Fruit fly (Drosophila melanogaster) whole organism, prepupa: ENCODE data around the gene CG18596.
A peak's percentile ranks its signal among the peaks of the same experiment; 100 is the strongest.

ENCODE experiments used
- Blimp-1 ChIP-seq: fragments of 200-800 bp; sonication (Bioruptor generic); optimal IDR thresholded peaks from 3 replicates; lab custom pipeline; 2017; ENCODE audit warnings: missing biosample characterization, missing genetic modification characterization, mild to moderate bottlenecking, moderate library complexity, missing genetic modification reagents
- CG10631 ChIP-seq: fragments of 200-800 bp; sonication (Bioruptor generic); optimal IDR thresholded peaks from 2 replicates; lab custom pipeline; 2016; ENCODE audit warnings: missing biosample characterization, missing genetic modification characterization
- CG11762 ChIP-seq: fragments of 200-800 bp; sonication (Bioruptor generic); optimal IDR thresholded peaks from 3 replicates; lab custom pipeline; 2016; ENCODE audit warnings: missing biosample characterization, missing genetic modification characterization; ENCODE audit not compliant: insufficient read depth
- CG1621 ChIP-seq: fragments of 200-800 bp; sonication (Bioruptor generic); optimal IDR thresholded peaks from 3 replicates; lab custom pipeline; 2018; ENCODE audit warnings: missing biosample characterization, mild to moderate bottlenecking, missing genetic modification characterization
- CG16779 ChIP-seq: fragments of 200-800 bp; sonication (Bioruptor generic); optimal IDR thresholded peaks from 3 replicates; lab custom pipeline; 2017; ENCODE audit warnings: missing biosample characterization, mild to moderate bottlenecking, missing genetic modification characterization
- CG3032 ChIP-seq: fragments of 200-800 bp; optimal IDR thresholded peaks from 2 replicates; lab custom pipeline; 2019; ENCODE audit warnings: missing biosample characterization, mild to moderate bottlenecking, missing genetic modification characterization, moderate library complexity
- CG31627 ChIP-seq: fragments of 200-800 bp; sonication (Bioruptor generic); optimal IDR thresholded peaks from 3 replicates; lab custom pipeline; 2016; ENCODE audit warnings: missing biosample characterization, missing genetic modification characterization
- CG32006 ChIP-seq: fragments of 200-800 bp; sonication (Bioruptor generic); optimal IDR thresholded peaks from 3 replicates; lab custom pipeline; 2017; ENCODE audit warnings: missing biosample characterization, mild to moderate bottlenecking, missing genetic modification characterization
- CG3919 ChIP-seq: fragments of 200-800 bp; sonication (Bioruptor generic); optimal IDR thresholded peaks from 3 replicates; lab custom pipeline; 2016; ENCODE audit warnings: missing biosample characterization, missing genetic modification characterization
- CG4318 ChIP-seq: fragments of 200-800 bp; sonication (Bioruptor generic); optimal IDR thresholded peaks from 3 replicates; lab custom pipeline; 2017; ENCODE audit warnings: missing biosample characterization, mild to moderate bottlenecking, missing genetic modification characterization
- CG6276 ChIP-seq: fragments of 200-800 bp; sonication (Bioruptor generic); optimal IDR thresholded peaks from 2 replicates; lab custom pipeline; 2017; ENCODE audit warnings: missing biosample characterization, mild to moderate bottlenecking, missing genetic modification characterization
- CG6792 ChIP-seq: fragments of 200-800 bp; sonication (Bioruptor generic); optimal IDR thresholded peaks from 3 replicates; lab custom pipeline; 2016; ENCODE audit warnings: missing biosample characterization, missing genetic modification characterization
- CG6854 ChIP-seq: fragments of 200-800 bp; sonication (Bioruptor generic); optimal IDR thresholded peaks from 2 replicates; lab custom pipeline; 2017; ENCODE audit warnings: missing biosample characterization, mild to moderate bottlenecking, missing genetic modification characterization
- CG8319 ChIP-seq: fragments of 200-800 bp; sonication (Bioruptor generic); optimal IDR thresholded peaks from 3 replicates; lab custom pipeline; 2016; ENCODE audit warnings: missing biosample characterization, missing genetic modification characterization
- CG8632 ChIP-seq: fragments of 200-800 bp; sonication (Bioruptor generic); optimal IDR thresholded peaks from 3 replicates; lab custom pipeline; 2016; ENCODE audit warnings: missing biosample characterization, missing genetic modification characterization
- CG9139 ChIP-seq: fragments of 200-800 bp; sonication (Bioruptor generic); optimal IDR thresholded peaks from 3 replicates; lab custom pipeline; 2017; ENCODE audit warnings: missing biosample characterization, mild to moderate bottlenecking, missing genetic modification characterization
- Eip75B ChIP-seq: fragments of 200-800 bp; sonication (Bioruptor generic); optimal IDR thresholded peaks from 3 replicates; lab custom pipeline; 2016; ENCODE audit warnings: missing biosample characterization, missing genetic modification characterization
- Eip78C ChIP-seq: fragments of 200-800 bp; sonication (Bioruptor generic); peaks from one replicate; lab custom pipeline; 2016; ENCODE audit warnings: missing biosample characterization, missing genetic modification characterization
- Ets21C ChIP-seq: fragments of 200-800 bp; sonication (Bioruptor generic); optimal IDR thresholded peaks from 3 replicates; lab custom pipeline; 2016; ENCODE audit warnings: missing biosample characterization, missing genetic modification characterization
- Ets96B ChIP-seq: fragments of 200-800 bp; optimal IDR thresholded peaks from 2 replicates; lab custom pipeline; 2019; ENCODE audit warnings: missing biosample characterization, mild to moderate bottlenecking, missing genetic modification characterization, moderate library complexity
- Gug ChIP-seq: fragments of 200-800 bp; sonication (Bioruptor generic); IDR thresholded peaks from 2 replicates; pipeline ENCODE4 v1.3.6; 2022; ENCODE audit warnings: missing biosample characterization, missing genetic modification characterization
- Hr38 ChIP-seq: sonication (Bioruptor generic); optimal IDR thresholded peaks from 2 replicates; lab custom pipeline; 2016; ENCODE audit warnings: missing biosample characterization, missing genetic modification characterization
- Hr39 ChIP-seq: fragments of 200-800 bp; sonication (Bioruptor generic); optimal IDR thresholded peaks from 2 replicates; lab custom pipeline; 2016; ENCODE audit warnings: missing biosample characterization, missing genetic modification characterization
- Lpt ChIP-seq: fragments of 200-800 bp; sonication (Bioruptor generic); optimal IDR thresholded peaks from 3 replicates; lab custom pipeline; 2016; ENCODE audit warnings: missing biosample characterization, missing genetic modification characterization
- Met ChIP-seq: fragments of 200-800 bp; sonication (Bioruptor generic); optimal IDR thresholded peaks from 3 replicates; lab custom pipeline; 2016; ENCODE audit warnings: missing biosample characterization, missing genetic modification characterization
- OdsH ChIP-seq: fragments of 200-800 bp; sonication (Bioruptor generic); optimal IDR thresholded peaks from 3 replicates; lab custom pipeline; 2016; ENCODE audit warnings: missing biosample characterization, missing genetic modification characterization
- Smox ChIP-seq: fragments of 200-800 bp; sonication (Bioruptor generic); optimal IDR thresholded peaks from 3 replicates; lab custom pipeline; 2016; ENCODE audit warnings: missing biosample characterization, missing genetic modification characterization
- Sox102F ChIP-seq: fragments of 200-800 bp; sonication (Bioruptor generic); optimal IDR thresholded peaks from 2 replicates; lab custom pipeline; 2016; ENCODE audit warnings: missing biosample characterization, mild to moderate bottlenecking, missing genetic modification characterization
- Sox14 ChIP-seq: fragments of 200-800 bp; sonication (Bioruptor generic); optimal IDR thresholded peaks from 3 replicates; lab custom pipeline; 2016; ENCODE audit warnings: missing biosample characterization, missing genetic modification characterization
- Sox15 ChIP-seq: fragments of 200-800 bp; sonication (Bioruptor generic); optimal IDR thresholded peaks from 3 replicates; lab custom pipeline; 2016; ENCODE audit warnings: missing biosample characterization, missing genetic modification characterization
- achi ChIP-seq: fragments of 200-800 bp; sonication (Bioruptor generic); optimal IDR thresholded peaks from 3 replicates; lab custom pipeline; 2016; ENCODE audit warnings: missing biosample characterization, missing genetic modification characterization
- acj6 ChIP-seq: fragments of 200-800 bp; sonication (Bioruptor generic); optimal IDR thresholded peaks from 3 replicates; lab custom pipeline; 2016; ENCODE audit warnings: missing biosample characterization, missing genetic modification characterization
- cyc ChIP-seq: fragments of 200-800 bp; sonication (Bioruptor generic); optimal IDR thresholded peaks from 3 replicates; lab custom pipeline; 2016; ENCODE audit warnings: missing biosample characterization, missing genetic modification characterization
- dac ChIP-seq: fragments of 200-800 bp; sonication (Bioruptor generic); optimal IDR thresholded peaks from 2 replicates; lab custom pipeline; 2017; ENCODE audit warnings: missing biosample characterization, mild to moderate bottlenecking, missing genetic modification characterization
- dsx ChIP-seq: fragments of 200-800 bp; optimal IDR thresholded peaks from 3 replicates; lab custom pipeline; 2019; ENCODE audit warnings: missing biosample characterization, mild to moderate bottlenecking, missing genetic modification characterization, moderate library complexity; ENCODE audit not compliant: poor library complexity, severe bottlenecking
- esn ChIP-seq: fragments of 200-800 bp; sonication (Bioruptor generic); optimal IDR thresholded peaks from 2 replicates; lab custom pipeline; 2016; ENCODE audit warnings: missing biosample characterization, mild to moderate bottlenecking, missing genetic modification characterization, moderate library complexity
- fd59A ChIP-seq: fragments of 200-800 bp; sonication (Bioruptor generic); optimal IDR thresholded peaks from 2 replicates; lab custom pipeline; 2017; ENCODE audit warnings: missing biosample characterization, mild to moderate bottlenecking, missing genetic modification characterization, missing genetic modification reagents
- fd85E ChIP-seq: fragments of 200-800 bp; sonication (Bioruptor generic); optimal IDR thresholded peaks from 3 replicates; lab custom pipeline; 2016; ENCODE audit warnings: missing biosample characterization, missing genetic modification characterization
- fkh ChIP-seq: fragments of 200-800 bp; sonication (Bioruptor generic); optimal IDR thresholded peaks from 3 replicates; lab custom pipeline; 2017; ENCODE audit warnings: missing biosample characterization, mild to moderate bottlenecking, missing genetic modification characterization, moderate library complexity
- lz ChIP-seq: fragments of 200-800 bp; sonication (Bioruptor generic); optimal IDR thresholded peaks from 3 replicates; lab custom pipeline; 2016; ENCODE audit warnings: missing biosample characterization, missing genetic modification characterization
- pdm3 ChIP-seq: fragments of 200-800 bp; sonication (Bioruptor generic); optimal IDR thresholded peaks from 3 replicates; lab custom pipeline; 2016; ENCODE audit warnings: missing biosample characterization, missing genetic modification characterization
- spab ChIP-seq: fragments of 200-800 bp; sonication (Bioruptor generic); optimal IDR thresholded peaks from 2 replicates; lab custom pipeline; 2017; ENCODE audit warnings: missing biosample characterization, mild to moderate bottlenecking, missing genetic modification characterization, missing genetic modification reagents
- ss ChIP-seq, 2 experiments: fragments of 200-800 bp; sonication (Bioruptor generic); optimal IDR thresholded peaks; 2 replicates in 1 of 2; 3 replicates in 1 of 2; lab custom pipeline; 2017 to 2018; ENCODE audit warnings: mild to moderate bottlenecking in 2 of 2, missing biosample characterization in 2 of 2, missing genetic modification characterization in 2 of 2, moderate library complexity in 1 of 2
- topi ChIP-seq: fragments of 200-800 bp; sonication (Bioruptor generic); optimal IDR thresholded peaks from 3 replicates; lab custom pipeline; 2016; ENCODE audit warnings: missing biosample characterization, missing genetic modification characterization
- vri ChIP-seq: fragments of 200-800 bp; sonication (Bioruptor generic); optimal IDR thresholded peaks from 3 replicates; lab custom pipeline; 2016; ENCODE audit warnings: missing biosample characterization, mild to moderate bottlenecking, missing genetic modification characterization

Gene CG18596

dm6 chr3R:22358810-22359209 is 16.9 kb upstream of the CG18596 start (continued):
- TF ChIP-seq spab, result peak; percentile 78
- TF ChIP-seq CG3032, result peak; percentile 71
- TF ChIP-seq CG8319 (GFP tag; lab: Kevin White, UChicago), result peak; percentile 61
- TF ChIP-seq CG6854 (GFP tag; lab: Kevin White, UChicago), result no peak
- TF ChIP-seq Hr38 (GFP tag; lab: Kevin White, UChicago), result no peak
- TF ChIP-seq cyc (GFP tag; lab: Kevin White, UChicago), result peak; percentile 64
- peak; percentile 63 for TF ChIP-seq CG4318 (GFP tag; lab: Kevin White, UChicago)
- TF ChIP-seq acj6 (GFP tag; lab: Kevin White, UChicago), result peak; percentile 86
- TF ChIP-seq CG9139, result no peak
- peak; percentile 53 for TF ChIP-seq Ets21C (GFP tag; lab: Kevin White, UChicago)
- peak; percentile 20 for TF ChIP-seq fd85E (GFP tag; lab: Kevin White, UChicago)
- TF ChIP-seq dac, result no peak
- TF ChIP-seq CG3919, result peak; percentile 81
- peak; percentile 80 for TF ChIP-seq topi (GFP tag; lab: Kevin White, UChicago)
- peak; percentile 62 for TF ChIP-seq lz (GFP tag; lab: Kevin White, UChicago)
- TF ChIP-seq CG6792 (GFP tag; lab: Kevin White, UChicago), result peak; percentile 79
- TF ChIP-seq esn (GFP tag; lab: Kevin White, UChicago), result peak; percentile 79
- TF ChIP-seq achi (GFP tag; lab: Kevin White, UChicago), result peak; percentile 79
- peak; percentile 90 for TF ChIP-seq Gug
- TF ChIP-seq pdm3, result peak; percentile 90
- TF ChIP-seq CG6276, result peak; percentile 82
- TF ChIP-seq Ets96B (tag; lab: Kevin White, UChicago), result peak; percentile 84
- TF ChIP-seq Eip78C, result peak; percentile 97
- peak; percentile 79 for TF ChIP-seq CG8632
- peak; percentile 76 for TF ChIP-seq dsx (GFP tag; lab: Kevin White, UChicago)
- peak; percentile 53 for TF ChIP-seq fd59A (GFP tag; lab: Kevin White, UChicago)

- peak; percentile 83 for TF ChIP-seq Gug
- peak; percentile 78 for TF ChIP-seq CG8319 (GFP tag; lab: Kevin White, UChicago)
- peak; percentile 47 for TF ChIP-seq CG1621
- peak; percentile 84 for TF ChIP-seq fkh (GFP tag; lab: Kevin White, UChicago)
- peak; percentile 57 for TF ChIP-seq dsx (GFP tag; lab: Kevin White, UChicago)
- peak; percentile 92 for TF ChIP-seq esn (GFP tag; lab: Kevin White, UChicago)
- TF ChIP-seq Met (GFP tag; lab: Kevin White, UChicago), result peak; percentile 91
- peak; percentile 96 for TF ChIP-seq achi (GFP tag; lab: Kevin White, UChicago)
- no peak for TF ChIP-seq Hr38 (GFP tag; lab: Kevin White, UChicago)
- peak; percentile 88 for TF ChIP-seq topi (GFP tag; lab: Kevin White, UChicago)
- TF ChIP-seq OdsH (GFP tag; lab: Kevin White, UChicago), result peak; percentile 90
- TF ChIP-seq CG31627, result peak; percentile 92
- peak; percentile 78 for TF ChIP-seq CG3032
- peak; percentile 88 for TF ChIP-seq CG3919
- peak; percentile 93 for TF ChIP-seq lz (GFP tag; lab: Kevin White, UChicago)
- peak; percentile 89 for TF ChIP-seq Smox
- peak; percentile 90 for TF ChIP-seq pdm3
- peak; percentile 79 for TF ChIP-seq Sox102F (GFP tag; lab: Kevin White, UChicago)
- TF ChIP-seq fd85E (GFP tag; lab: Kevin White, UChicago), result peak; percentile 59
- TF ChIP-seq CG11762 (GFP tag; lab: Kevin White, UChicago), result peak; percentile 58
- peak; percentile 83 for TF ChIP-seq Sox15 (GFP tag; lab: Kevin White, UChicago)
- peak; percentile 91 for TF ChIP-seq CG10631 (GFP tag; lab: Kevin White, UChicago)
- TF ChIP-seq Sox14 (GFP tag; lab: Kevin White, UChicago), result peak; percentile 88
- TF ChIP-seq CG6792 (GFP tag; lab: Kevin White, UChicago), result peak; percentile 86
- TF ChIP-seq CG6854 (GFP tag; lab: Kevin White, UChicago), result peak; percentile 60
- TF ChIP-seq CG6276, result peak; percentile 67
- peak; percentile 90 for TF ChIP-seq cyc (GFP tag; lab: Kevin White, UChicago)
- TF ChIP-seq dac, result peak; percentile 72
- TF ChIP-seq Eip75B (GFP tag; lab: Kevin White, UChicago), result peak; percentile 88
- peak; percentile 72 for TF ChIP-seq Lpt (GFP tag; lab: Kevin White, UChicago)
- peak; percentile 78 for TF ChIP-seq CG4318 (GFP tag; lab: Kevin White, UChicago)
- peak; percentile 61 to 68 for TF ChIP-seq ss (GFP tag; optimal IDR thresholded peaks at IDR 0.05; lab: Kevin White, UChicago)
- peak; percentile 89 for TF ChIP-seq Hr39 (GFP tag; lab: Kevin White, UChicago)
- peak; percentile 79 for TF ChIP-seq vri
- TF ChIP-seq spab, result peak; percentile 47
- TF ChIP-seq CG16779 (tag; lab: Kevin White, UChicago), result peak; percentile 54
- TF ChIP-seq Blimp-1 (GFP tag; lab: Kevin White, UChicago), result peak; percentile 60
- TF ChIP-seq Ets96B (tag; lab: Kevin White, UChicago), result peak; percentile 66
- peak; percentile 85 for TF ChIP-seq CG32006 (GFP tag; lab: Kevin White, UChicago)
Measured at dm6 chr3R:22362218-22362907, 13.4 kb upstream of the CG18596 start, which contains the start of the genes JMJD6, CG7071 and Muted. Gene JMJD6, minus strand, starts transcription at chr3R:22362371. Gene CG7071, plus strand, starts transcription at chr3R:22362620. Gene Muted, plus strand, starts transcription at chr3R:22362620.
